Worm (Caenorhabditis elegans): ENCODE measurements around the gene ttr-52.

ttr-52 gene

ce11 chrIII:13370980-13371379 is 33.5 kb upstream of the ttr-52 start, which contains the start of gene T03F6.9:
T03F6.9 (minus strand) TSS chrIII:13371080.
- no peak for TF ChIP-seq ama-1 (optimal IDR thresholded peaks at IDR 0.05)
- TF ChIP-seq mdl-1 (tag; optimal IDR thresholded peaks at IDR 0.05), result no peak
- no peak for TF ChIP-seq ceh-9 (tag; optimal IDR thresholded peaks at IDR 0.05)
- no peak for TF ChIP-seq aly-2 (tag; optimal IDR thresholded peaks at IDR 0.05)
- no peak for TF ChIP-seq fos-1 (tag; optimal IDR thresholded peaks at IDR 0.05)
- TF ChIP-seq nhr-76 (tag; optimal IDR thresholded peaks at IDR 0.05), result no peak
- TF ChIP-seq ztf-11 (tag; optimal IDR thresholded peaks at IDR 0.05), result no peak
- TF ChIP-seq fkh-10 (GFP tag; optimal IDR thresholded peaks at IDR 0.05), result no peak
- no peak for TF ChIP-seq ztf-4 (tag; optimal IDR thresholded peaks at IDR 0.05)
- no peak for TF ChIP-seq fkh-2 (tag; optimal IDR thresholded peaks at IDR 0.05)
- no peak for TF ChIP-seq daf-12 (tag; optimal IDR thresholded peaks at IDR 0.05)
- TF ChIP-seq skn-1 (tag; optimal IDR thresholded peaks at IDR 0.05), result no peak
- TF ChIP-seq mml-1 (tag; optimal IDR thresholded peaks at IDR 0.05), result no peak
- TF ChIP-seq ZK546.5 (tag; optimal IDR thresholded peaks at IDR 0.05), result no peak
- TF ChIP-seq ceh-16 (tag; optimal IDR thresholded peaks at IDR 0.05), result no peak
- no peak for TF ChIP-seq nhr-237 (tag; optimal IDR thresholded peaks at IDR 0.05)
- TF ChIP-seq nfya-1 (tag; optimal IDR thresholded peaks at IDR 0.05; ENCODE audit: insufficient read depth), result no peak

ce11 chrIII:13376304-13376760 is 28.2 kb upstream of the ttr-52 start, which contains the start of gene lis-1:
lis-1 (minus strand) TSS chrIII:13376710.
- TF ChIP-seq nfya-1 (tag; optimal IDR thresholded peaks at IDR 0.05; ENCODE audit: insufficient read depth) (peak; percentile 5), eor-1 (tag; optimal IDR thresholded peaks at IDR 0.05) (no peak)

ce11 chrIII:13377249-13377648 is 27.3 kb upstream of the ttr-52 start:
- TF ChIP-seq R02D3.7 (tag; optimal IDR thresholded peaks at IDR 0.05) (no peak), nhr-23 (tag; optimal IDR thresholded peaks at IDR 0.05) (no peak), elt-1 (tag; optimal IDR thresholded peaks at IDR 0.05) (no peak), fkh-10 (GFP tag; optimal IDR thresholded peaks at IDR 0.05) (no peak), tbx-2 (tag; optimal IDR thresholded peaks at IDR 0.05) (no peak), nhr-11 (tag; optimal IDR thresholded peaks at IDR 0.05) (no peak), nhr-28 (tag; optimal IDR thresholded peaks at IDR 0.05) (no peak), pqm-1 (tag; optimal IDR thresholded peaks at IDR 0.05) (peak; percentile 62), lin-15B (tag; optimal IDR thresholded peaks at IDR 0.05) (peak; percentile 27), unc-39 (tag; optimal IDR thresholded peaks at IDR 0.05) (no peak), daf-12 (tag; optimal IDR thresholded peaks at IDR 0.05) (no peak), elt-2 (tag; optimal IDR thresholded peaks at IDR 0.05) (peak; percentile 93), elt-3 (tag; optimal IDR thresholded peaks at IDR 0.05) (no peak), fkh-2 (tag; optimal IDR thresholded peaks at IDR 0.05) (no peak), ceh-16 (tag; optimal IDR thresholded peaks at IDR 0.05) (no peak), egl-5 (tag; optimal IDR thresholded peaks at IDR 0.05) (peak; percentile 9), nhr-76 (tag; optimal IDR thresholded peaks at IDR 0.05) (no peak), nhr-43 (tag; optimal IDR thresholded peaks at IDR 0.05; ENCODE audit: poor library complexity, severe bottlenecking) (peak; percentile 7), nhr-77 (tag; optimal IDR thresholded peaks at IDR 0.05) (no peak), lsy-12 (tag; optimal IDR thresholded peaks at IDR 0.05) (no peak), hmg-11 (tag; optimal IDR thresholded peaks at IDR 0.05) (peak; percentile 97), nhr-25 (tag; optimal IDR thresholded peaks at IDR 0.05) (no peak), nfya-1 (tag; optimal IDR thresholded peaks at IDR 0.05; ENCODE audit: insufficient read depth) (peak; percentile 93), ZK546.5 (tag; optimal IDR thresholded peaks at IDR 0.05) (no peak), skn-1 (tag; optimal IDR thresholded peaks at IDR 0.05) (peak; percentile 76), lin-39 (tag; optimal IDR thresholded peaks at IDR 0.05) (peak; percentile 91), nhr-237 (tag; optimal IDR thresholded peaks at IDR 0.05) (no peak), ama-1 (optimal IDR thresholded peaks at IDR 0.05) (no peak), nhr-12 (tag; optimal IDR thresholded peaks at IDR 0.05) (no peak), eor-1 (tag; optimal IDR thresholded peaks at IDR 0.05) (no peak), zag-1 (tag; optimal IDR thresholded peaks at IDR 0.05) (no peak), sea-2 (GFP tag; optimal IDR thresholded peaks at IDR 0.05) (no peak), ceh-82 (tag; optimal IDR thresholded peaks at IDR 0.05) (no peak), egl-27 (tag; optimal IDR thresholded peaks at IDR 0.05) (no peak), mml-1 (tag; optimal IDR thresholded peaks at IDR 0.05) (no peak), pha-4 (tag; optimal IDR thresholded peaks at IDR 0.05) (peak; percentile 55), jun-1 (tag; optimal IDR thresholded peaks at IDR 0.05) (peak; percentile 55), aly-2 (tag; optimal IDR thresholded peaks at IDR 0.05) (no peak), mdl-1 (tag; optimal IDR thresholded peaks at IDR 0.05) (no peak), ceh-9 (tag; optimal IDR thresholded peaks at IDR 0.05) (no peak), fos-1 (tag; optimal IDR thresholded peaks at IDR 0.05) (no peak), nhr-67 (tag; optimal IDR thresholded peaks at IDR 0.05) (no peak), ceh-28 (tag; optimal IDR thresholded peaks at IDR 0.05) (no peak), ztf-4 (tag; optimal IDR thresholded peaks at IDR 0.05) (no peak), ztf-11 (tag; optimal IDR thresholded peaks at IDR 0.05) (no peak), snpc-4 (tag; optimal IDR thresholded peaks at IDR 0.05) (peak; percentile 56), unc-62 (GFP tag; optimal IDR thresholded peaks at IDR 0.05) (no peak)

Data from whole organism, L3 larva.